Worm (Caenorhabditis elegans) whole organism, midembryonic: ENCODE results near the gene daf-15.

Experiments
- T22C8.4 ChIP-seq: fragments of 200-800 bp; sonication (Bioruptor generic); IDR thresholded peaks from 2 replicates; pipeline ENCODE4 v1.3.6; 2022; ENCODE audit warnings: missing genetic modification characterization, missing compliant biosample characterization
- cog-1 ChIP-seq: sonication (generic microtip); optimal IDR thresholded peaks from 2 replicates; lab custom pipeline; 2016; ENCODE audit warnings: missing genetic modification characterization, missing compliant biosample characterization
- flt-1 ChIP-seq: fragments of 200-800 bp; sonication (Bioruptor generic); IDR thresholded peaks from 2 replicates; pipeline ENCODE4 v1.3.6; 2022; ENCODE audit warnings: missing genetic modification characterization, missing compliant biosample characterization
- klf-2 ChIP-seq: fragments of 200-800 bp; sonication (Bioruptor generic); conservative IDR thresholded peaks from 2 replicates; pipeline ENCODE4 v1.3.6; 2022; ENCODE audit warnings: missing genetic modification reagents, missing genetic modification characterization, missing compliant biosample characterization
- med-1 ChIP-seq: sonication (generic microtip); optimal IDR thresholded peaks from 2 replicates; lab custom pipeline; 2017; ENCODE audit warnings: missing genetic modification characterization, mild to moderate bottlenecking, missing compliant biosample characterization, antibody characterized with exemption, missing genetic modification reagents; ENCODE audit not compliant: insufficient read depth
- ref-1 ChIP-seq: fragments of 200-800 bp; sonication (Bioruptor generic); conservative IDR thresholded peaks from 2 replicates; pipeline ENCODE4 v1.3.6; 2022; ENCODE audit warnings: missing genetic modification reagents, missing genetic modification characterization, missing compliant biosample characterization
- tab-1 ChIP-seq: fragments of 200-800 bp; sonication (Bioruptor generic); IDR thresholded peaks from 2 replicates; pipeline ENCODE4 v1.3.6; 2022; ENCODE audit warnings: missing genetic modification characterization, missing compliant biosample characterization
- ztf-23 ChIP-seq: fragments of 200-800 bp; sonication (Bioruptor generic); IDR thresholded peaks from 2 replicates; pipeline ENCODE4 v1.3.6; 2022; ENCODE audit warnings: missing genetic modification reagents, missing genetic modification characterization, missing compliant biosample characterization
- ztf-29 ChIP-seq: fragments of 200-800 bp; sonication (Bioruptor generic); IDR thresholded peaks from 2 replicates; pipeline ENCODE4 v1.3.6; 2022; ENCODE audit warnings: missing genetic modification reagents, missing genetic modification characterization, missing compliant biosample characterization

ce11 chrIV:9386038-9386437, at the start of gene daf-15:
- TF ChIP-seq cog-1, result no peak
- no peak for TF ChIP-seq T22C8.4 (GFP tag; lab: Robert Waterston, UW)
- no peak for TF ChIP-seq ref-1 (GFP tag; lab: Robert Waterston, UW)
- TF ChIP-seq ztf-23 (GFP tag; lab: Robert Waterston, UW), result no peak
- TF ChIP-seq flt-1 (GFP tag; lab: Robert Waterston, UW), result no peak
- TF ChIP-seq tab-1 (GFP tag; lab: Robert Waterston, UW), result no peak
- TF ChIP-seq med-1 (GFP tag; lab: Kevin White, UChicago), result no peak
- no peak for TF ChIP-seq klf-2 (GFP tag; lab: Robert Waterston, UW)
- no peak for TF ChIP-seq ztf-29
